Worm (Caenorhabditis elegans) whole organism, L3 larva: ENCODE data around the gene unc-132.
"Not testable (repeated sequence)": the region's sequence is repeated elsewhere in the genome, so short reads cannot be mapped to it uniquely, and the experiment has no call there.

Source experiments
- daf-12 ChIP-seq: fragments of 150-350 bp; optimal IDR thresholded peaks from 2 replicates; lab custom pipeline; 2014; ENCODE audit warnings: missing biosample characterization, missing genetic modification reagents, missing genetic modification characterization
- egl-5 ChIP-seq: fragments of 150-350 bp; optimal IDR thresholded peaks from 2 replicates; lab custom pipeline; 2017; ENCODE audit warnings: missing biosample characterization, missing genetic modification reagents, missing genetic modification characterization, inconsistent platforms
- elt-3 ChIP-seq, 3 experiments: fragments of 150-350 bp in 1 of 3; sonication (generic microtip) in 2 of 3; optimal IDR thresholded peaks; 2 replicates in 2 of 3; 4 replicates in 1 of 3; lab custom pipeline; 2014 to 2017; ENCODE audit warnings: missing biosample characterization in 3 of 3, missing genetic modification characterization in 3 of 3
- fkh-2 ChIP-seq: fragments of 150-350 bp; optimal IDR thresholded peaks from 2 replicates; lab custom pipeline; 2014; ENCODE audit warnings: missing biosample characterization, missing genetic modification reagents, missing genetic modification characterization
- fos-1 ChIP-seq: fragments of 150-350 bp; optimal IDR thresholded peaks from 2 replicates; lab custom pipeline; 2014; ENCODE audit warnings: missing biosample characterization, missing genetic modification characterization
- lin-39 ChIP-seq: fragments of 150-350 bp; optimal IDR thresholded peaks from 2 replicates; lab custom pipeline; 2018; ENCODE audit warnings: missing biosample characterization, missing genetic modification reagents, missing genetic modification characterization
- nhr-11 ChIP-seq: fragments of 150-350 bp; optimal IDR thresholded peaks from 2 replicates; lab custom pipeline; 2014; ENCODE audit warnings: missing biosample characterization, missing genetic modification characterization
- nhr-12 ChIP-seq: fragments of 150-350 bp; optimal IDR thresholded peaks from 2 replicates; lab custom pipeline; 2014; ENCODE audit warnings: missing biosample characterization, missing genetic modification characterization
- nhr-25 ChIP-seq: sonication (generic microtip); optimal IDR thresholded peaks from 2 replicates; lab custom pipeline; 2017; ENCODE audit warnings: missing biosample characterization, missing genetic modification characterization
- nhr-43 ChIP-seq: sonication (generic microtip); optimal IDR thresholded peaks from 2 replicates; lab custom pipeline; 2016; ENCODE audit warnings: mild to moderate bottlenecking, missing genetic modification characterization, missing compliant biosample characterization; ENCODE audit not compliant: poor library complexity, severe bottlenecking
- nhr-76 ChIP-seq: fragments of 150-350 bp; sonication (generic microtip); optimal IDR thresholded peaks from 5 replicates; lab custom pipeline; 2014; ENCODE audit warnings: missing biosample characterization, missing genetic modification characterization
- snpc-4 ChIP-seq: fragments of 150-350 bp; optimal IDR thresholded peaks from 2 replicates; lab custom pipeline; 2014; ENCODE audit warnings: missing biosample characterization, missing genetic modification characterization
- ztf-11 ChIP-seq: fragments of 150-350 bp; optimal IDR thresholded peaks from 2 replicates; lab custom pipeline; 2014; ENCODE audit warnings: missing biosample characterization, missing genetic modification characterization
- ztf-4 ChIP-seq: fragments of 150-350 bp; optimal IDR thresholded peaks from 2 replicates; lab custom pipeline; 2014; ENCODE audit warnings: missing biosample characterization, missing genetic modification characterization

- not testable (repeated sequence) for TF ChIP-seq nhr-43 (tag; lab: Kevin White, UChicago); nhr-76 (tag; lab: Kevin White, UChicago); snpc-4; daf-12 (tag; lab: Kevin White, UChicago); lin-39 (tag; lab: Kevin White, UChicago); fkh-2; nhr-12 (tag; lab: Kevin White, UChicago); egl-5 (tag; lab: Kevin White, UChicago); fos-1; nhr-11; elt-3 (tag; optimal IDR thresholded peaks at IDR 0.05; lab: Kevin White, UChicago); nhr-25 (tag; lab: Kevin White, UChicago); ztf-11 (tag; lab: Kevin White, UChicago); ztf-4 (tag; lab: Kevin White, UChicago)
Measured at ce11 chrV:3707560-3707959, 20.7 kb downstream of the unc-132 start.
